Fruit fly (Drosophila melanogaster) whole organism: Measurements from ENCODE around the gene Cht7.
A peak's percentile ranks its signal among the peaks of the same experiment; 100 is the strongest.

Experiments
- Dll ChIP-seq: fragments of >200 bp; optimal IDR thresholded peaks from 2 replicates; lab custom pipeline; 2017
- EcR ChIP-seq, 2 experiments: fragments of >200 bp; optimal IDR thresholded peaks; 2 replicates each; lab custom pipeline; 2017; ENCODE audit warnings: missing biosample characterization in 2 of 2, missing genetic modification characterization in 2 of 2, missing genetic modification reagents in 2 of 2
- pan ChIP-seq: fragments of >200 bp; optimal IDR thresholded peaks from 2 replicates; lab custom pipeline; 2017
- psq ChIP-seq: fragments of >200 bp; optimal IDR thresholded peaks from 2 replicates; lab custom pipeline; 2017
- usp ChIP-seq: fragments of >200 bp; optimal IDR thresholded peaks from 2 replicates; lab custom pipeline; 2017; ENCODE audit warnings: missing biosample characterization, missing genetic modification characterization, mixed read lengths

DNA sequence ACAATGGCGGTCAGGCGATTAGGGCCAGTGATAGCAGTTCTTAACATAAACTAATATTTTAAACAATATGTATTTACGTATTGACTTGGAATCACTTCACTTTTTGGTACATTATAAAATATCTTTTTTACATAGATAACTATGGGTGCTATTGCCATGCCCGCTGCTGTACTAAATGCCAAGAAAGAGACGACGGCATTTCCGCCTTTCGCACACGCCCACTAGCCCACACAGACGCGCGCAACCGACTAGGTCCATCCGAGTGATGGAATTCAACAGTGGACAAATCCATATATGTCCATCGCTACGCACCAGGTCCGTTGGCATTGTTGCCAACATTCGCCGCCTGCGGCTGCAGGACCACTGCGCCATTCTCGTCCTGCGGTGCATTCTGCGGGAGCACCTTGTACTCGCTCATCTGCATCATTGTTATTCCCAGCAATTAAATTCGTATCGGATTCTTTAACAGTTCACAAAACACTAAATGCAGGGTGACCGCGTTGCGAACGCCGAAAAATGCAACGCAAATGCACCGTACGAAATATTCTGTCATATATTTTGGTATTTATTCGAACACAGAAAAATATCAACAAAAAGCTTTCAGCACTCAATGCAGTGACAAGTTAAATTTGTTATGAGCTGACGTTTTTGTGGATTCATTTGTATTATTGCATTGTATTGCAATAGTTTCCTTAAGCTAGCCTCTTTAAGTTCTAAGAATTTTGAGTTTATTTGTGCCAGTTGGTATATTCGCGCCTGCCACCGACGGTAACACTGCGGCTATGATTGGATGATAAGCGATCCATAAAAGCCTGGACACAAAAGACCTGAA, 60.2 kb downstream of the Cht7 start, which contains the start of the genes scramb2 and Sk2:
- TF ChIP-seq pan (lab: Kevin White, UChicago) (no peak), Dll (peak; percentile 52), EcR (GFP tag; optimal IDR thresholded peaks at IDR 0.05; lab: Kevin White, UChicago) (no peak), psq (no peak), usp (GFP tag; lab: Kevin White, UChicago) (no peak)
